ENCODE assay signal across 6 fruit fly cellular contexts in the genomic region with DNA sequence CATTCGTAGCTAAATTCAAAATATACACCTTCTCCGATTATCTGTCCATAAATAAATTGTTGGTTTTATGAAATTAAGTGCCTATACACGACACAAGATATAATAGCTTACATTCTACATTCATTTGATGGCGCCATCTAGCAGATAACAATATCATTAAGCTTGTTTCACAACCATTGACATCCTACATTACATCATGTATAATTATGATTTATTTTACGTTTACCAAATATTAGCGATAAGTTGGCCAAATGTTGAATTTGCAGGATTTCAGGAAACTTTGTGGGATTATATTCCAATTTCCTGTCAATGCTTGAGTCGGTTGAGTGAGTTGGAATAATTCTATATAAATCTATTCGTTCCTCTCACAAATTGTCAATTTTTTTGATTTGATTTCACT.
TF ChIP-seq lines count a peak whose summit lies in the region.

No protein-coding gene starts in this region.

- TF ChIP-seq CTCF in S2 (optimal IDR thresholded peaks at IDR 0.05; lab: Kevin White, UChicago): peak; percentile 92 to 94
- peak; percentile 94 for TF ChIP-seq CTCF in whole organism, embryonic (GFP tag; optimal IDR thresholded peaks at IDR 0.05; lab: Kevin White, UChicago)

TF ChIP-seq in whole organism, adult, 20 proteins besides CTCF, POLR2A, EP300 and RAD21:
- TF ChIP-seq Hr96 (GFP tag; optimal IDR thresholded peaks at IDR 0.05; lab: Kevin White, UChicago): peak; percentile 1
- TF ChIP-seq toe (GFP tag; optimal IDR thresholded peaks at IDR 0.05; lab: Kevin White, UChicago): no peak

TF ChIP-seq in whole organism, embryonic, 481 proteins besides CTCF, POLR2A, EP300 and RAD21 (continues in another document):
- TF ChIP-seq CG7745 (tag; optimal IDR thresholded peaks at IDR 0.05; lab: Kevin White, UChicago) (no peak), CG3281 (GFP tag; optimal IDR thresholded peaks at IDR 0.05; lab: Kevin White, UChicago) (no peak), CG43689 (GFP tag; IDR thresholded peaks at IDR 0.05; lab: Robert Waterston, UW) (no peak), Hr78 (GFP tag; optimal IDR thresholded peaks at IDR 0.05; lab: Kevin White, UChicago) (no peak), Dref (GFP tag; IDR thresholded peaks at IDR 0.05; lab: Robert Waterston, UW) (no peak), exex (tag; optimal IDR thresholded peaks at IDR 0.05; lab: Kevin White, UChicago) (no peak), CG13894 (tag; optimal IDR thresholded peaks at IDR 0.05; lab: Kevin White, UChicago) (peak; percentile 56), CG16813 (GFP tag; IDR thresholded peaks at IDR 0.05; lab: Robert Waterston, UW; ENCODE audit: partially characterized antibody) (peak; percentile 60; the same call in 2 of the 3 replicates), CG15269 (tag; optimal IDR thresholded peaks at IDR 0.05; lab: Kevin White, UChicago) (no peak), Med (GFP tag; lab: Kevin White, UChicago) (peak; percentile 83), Atf6 (GFP tag; IDR thresholded peaks at IDR 0.05; lab: Robert Waterston, UW) (no peak), B-H1 (GFP tag; IDR thresholded peaks at IDR 0.05; lab: Robert Waterston, UW) (no peak), CG33557 (GFP tag; optimal IDR thresholded peaks at IDR 0.05; lab: Kevin White, UChicago) (no peak), CG3726 (GFP tag; IDR thresholded peaks at IDR 0.05; lab: Robert Waterston, UW) (no peak), emc (GFP tag; optimal IDR thresholded peaks at IDR 0.05; lab: Kevin White, UChicago) (no peak), sens-2 (GFP tag; IDR thresholded peaks at IDR 0.05; lab: Robert Waterston, UW) (no peak), CG11085 (GFP tag; IDR thresholded peaks at IDR 0.05; lab: Robert Waterston, UW) (no peak), Eip74EF (GFP tag; optimal IDR thresholded peaks at IDR 0.05; lab: Kevin White, UChicago) (no peak), CG6765 (GFP tag; optimal IDR thresholded peaks at IDR 0.05; lab: Kevin White, UChicago) (no peak), CG11695 (GFP tag; IDR thresholded peaks at IDR 0.05; lab: Robert Waterston, UW) (no peak), CG14860 (GFP tag; IDR thresholded peaks at IDR 0.05; lab: Robert Waterston, UW; ENCODE audit: partially characterized antibody) (no peak; the same call in 2 of the 3 replicates)

TF ChIP-seq in whole organism, prepupa, 60 proteins besides CTCF, POLR2A, EP300 and RAD21:
- no peak for TF ChIP-seq CG6854 (GFP tag; optimal IDR thresholded peaks at IDR 0.05; lab: Kevin White, UChicago)
- peak; percentile 2 for TF ChIP-seq Hr39 (GFP tag; optimal IDR thresholded peaks at IDR 0.05; lab: Kevin White, UChicago)
- TF ChIP-seq svp (GFP tag; lab: Kevin White, UChicago): no peak
- TF ChIP-seq fkh (GFP tag; optimal IDR thresholded peaks at IDR 0.05; lab: Kevin White, UChicago): no peak
- peak; percentile 8 for TF ChIP-seq CG31627 (GFP tag; optimal IDR thresholded peaks at IDR 0.05; lab: Kevin White, UChicago)
- no peak for TF ChIP-seq CG3919 (GFP tag; optimal IDR thresholded peaks at IDR 0.05; lab: Kevin White, UChicago)

TF ChIP-seq in whole organism, pupa, 21 proteins besides CTCF, POLR2A, EP300 and RAD21:
- TF ChIP-seq CG8159 (tag; optimal IDR thresholded peaks at IDR 0.05; lab: Kevin White, UChicago) (no peak), D1 (tag; optimal IDR thresholded peaks at IDR 0.05; lab: Kevin White, UChicago) (peak; percentile 70)
TF ChIP-seq in whole organism, pupa: peak in this region for 1.

TF ChIP-seq in whole organism, wandering third instar larva, 38 proteins besides CTCF, POLR2A, EP300 and RAD21:
- TF ChIP-seq brk (GFP tag; optimal IDR thresholded peaks at IDR 0.05; lab: Kevin White, UChicago): no peak
- TF ChIP-seq sage (GFP tag; optimal IDR thresholded peaks at IDR 0.05; lab: Kevin White, UChicago): no peak
- no peak for TF ChIP-seq Mio (GFP tag; optimal IDR thresholded peaks at IDR 0.05; lab: Kevin White, UChicago)
- peak; percentile 7 for TF ChIP-seq Vsx2 (GFP tag; optimal IDR thresholded peaks at IDR 0.05; lab: Kevin White, UChicago; ENCODE audit: partially characterized antibody)
